Worm (Caenorhabditis elegans) whole organism, late embryonic: ENCODE measurements around the gene mnk-1.

Source experiments
- C08G9.2 ChIP-seq: sonication (generic microtip); optimal IDR thresholded peaks from 2 replicates; lab custom pipeline; 2016; ENCODE audit warnings: mild to moderate bottlenecking, missing genetic modification characterization, moderate library complexity, missing compliant biosample characterization
- F13H6.1 ChIP-seq: sonication (generic microtip); optimal IDR thresholded peaks from 2 replicates; lab custom pipeline; 2016; ENCODE audit warnings: missing genetic modification characterization, missing compliant biosample characterization
- K02D7.2 ChIP-seq: sonication (generic microtip); optimal IDR thresholded peaks from 2 replicates; lab custom pipeline; 2017; ENCODE audit warnings: mild to moderate bottlenecking, missing genetic modification characterization, missing compliant biosample characterization
- K09A11.1 ChIP-seq: sonication (generic microtip); optimal IDR thresholded peaks from 2 replicates; lab custom pipeline; 2017; ENCODE audit warnings: antibody characterized with exemption, mild to moderate bottlenecking, missing genetic modification characterization, missing compliant biosample characterization; ENCODE audit not compliant: insufficient read depth
- Y22D7AL.16 ChIP-seq: sonication (generic microtip); optimal IDR thresholded peaks from 2 replicates; lab custom pipeline; 2016; ENCODE audit warnings: missing genetic modification characterization, missing compliant biosample characterization
- ahr-1 ChIP-seq: sonication (generic microtip); optimal IDR thresholded peaks from 2 replicates; lab custom pipeline; 2016; ENCODE audit warnings: missing genetic modification characterization, missing compliant biosample characterization
- ama-1 ChIP-seq: fragments of 150-350 bp; optimal IDR thresholded peaks from 2 replicates; lab custom pipeline; 2014
- ceh-18 ChIP-seq: sonication (generic microtip); optimal IDR thresholded peaks from 2 replicates; lab custom pipeline; 2016; ENCODE audit warnings: missing genetic modification characterization, missing compliant biosample characterization
- ceh-19 ChIP-seq: fragments of 200-800 bp; sonication (Bioruptor generic); optimal IDR thresholded peaks from 2 replicates; lab custom pipeline; 2018; ENCODE audit warnings: mild to moderate bottlenecking, missing genetic modification characterization, missing compliant biosample characterization
- ceh-2 ChIP-seq: sonication (generic microtip); optimal IDR thresholded peaks from 2 replicates; lab custom pipeline; 2016; ENCODE audit warnings: missing genotype, missing genetic modification characterization, missing compliant biosample characterization
- ceh-30 ChIP-seq: fragments of 150-350 bp; optimal IDR thresholded peaks from 2 replicates; lab custom pipeline; 2014; ENCODE audit warnings: missing biosample characterization, missing genetic modification characterization
- ceh-31 ChIP-seq: sonication (generic microtip); optimal IDR thresholded peaks from 2 replicates; lab custom pipeline; 2016; ENCODE audit warnings: missing genetic modification characterization, missing compliant biosample characterization
- ceh-48 ChIP-seq: sonication (generic microtip); optimal IDR thresholded peaks from 2 replicates; lab custom pipeline; 2016; ENCODE audit warnings: missing genetic modification characterization, inconsistent platforms, missing compliant biosample characterization
- ceh-9 ChIP-seq: sonication (generic microtip); optimal IDR thresholded peaks from 2 replicates; lab custom pipeline; 2016; ENCODE audit warnings: mild to moderate bottlenecking, missing genetic modification characterization, inconsistent platforms, missing compliant biosample characterization
- dmd-4 ChIP-seq: sonication (generic microtip); optimal IDR thresholded peaks from 2 replicates; lab custom pipeline; 2016; ENCODE audit warnings: borderline replicate concordance, missing genetic modification characterization, missing compliant biosample characterization
- elt-4 ChIP-seq: sonication (generic microtip); optimal IDR thresholded peaks from 2 replicates; lab custom pipeline; 2016; ENCODE audit warnings: missing genetic modification characterization, missing compliant biosample characterization
- eyg-1 ChIP-seq: sonication (generic microtip); optimal IDR thresholded peaks from 2 replicates; lab custom pipeline; 2016; ENCODE audit warnings: missing genotype, missing genetic modification characterization, missing compliant biosample characterization
- fax-1 ChIP-seq: sonication (generic microtip); optimal IDR thresholded peaks from 2 replicates; lab custom pipeline; 2016; ENCODE audit warnings: missing genotype, missing genetic modification characterization, missing compliant biosample characterization
- fkh-10 ChIP-seq: fragments of 150-350 bp; optimal IDR thresholded peaks from 2 replicates; lab custom pipeline; 2014; ENCODE audit warnings: missing biosample characterization, missing genetic modification reagents, missing genetic modification characterization
- gmeb-2 ChIP-seq: sonication (generic microtip); optimal IDR thresholded peaks from 2 replicates; lab custom pipeline; 2016; ENCODE audit warnings: missing genetic modification characterization, inconsistent platforms, missing compliant biosample characterization
- hlh-15 ChIP-seq: sonication (generic microtip); optimal IDR thresholded peaks from 2 replicates; lab custom pipeline; 2016; ENCODE audit warnings: missing genetic modification characterization, missing compliant biosample characterization
- hlh-30 ChIP-seq: sonication (generic microtip); optimal IDR thresholded peaks from 2 replicates; lab custom pipeline; 2017; ENCODE audit warnings: antibody characterized with exemption, missing genetic modification characterization, missing compliant biosample characterization; ENCODE audit not compliant: insufficient read depth
- lim-6 ChIP-seq: sonication (generic microtip); optimal IDR thresholded peaks from 2 replicates; lab custom pipeline; 2016; ENCODE audit warnings: missing genetic modification characterization, missing compliant biosample characterization
- madf-2 ChIP-seq: sonication (generic microtip); optimal IDR thresholded peaks from 2 replicates; lab custom pipeline; 2017; ENCODE audit warnings: missing genetic modification characterization, missing compliant biosample characterization
- nfya-1 ChIP-seq: sonication (generic microtip); optimal IDR thresholded peaks from 2 replicates; lab custom pipeline; 2017; ENCODE audit warnings: missing genetic modification characterization, mild to moderate bottlenecking, missing compliant biosample characterization, antibody characterized with exemption, moderate library complexity
- nhr-11 ChIP-seq: fragments of 150-350 bp; optimal IDR thresholded peaks from 2 replicates; lab custom pipeline; 2014; ENCODE audit warnings: missing biosample characterization, missing genetic modification characterization
- npax-4 ChIP-seq: sonication (generic microtip); optimal IDR thresholded peaks from 2 replicates; lab custom pipeline; 2016; ENCODE audit warnings: missing genetic modification characterization, missing compliant biosample characterization
- odd-2 ChIP-seq: sonication (generic microtip); optimal IDR thresholded peaks from 2 replicates; lab custom pipeline; 2017; ENCODE audit warnings: antibody characterized with exemption, mild to moderate bottlenecking, missing genetic modification characterization, missing compliant biosample characterization
- pag-3 ChIP-seq: sonication (generic microtip); optimal IDR thresholded peaks from 2 replicates; lab custom pipeline; 2016; ENCODE audit warnings: missing compliant biosample characterization, missing genetic modification characterization, borderline replicate concordance
- pat-9 ChIP-seq: fragments of 200-800 bp; sonication (Bioruptor generic); optimal IDR thresholded peaks from 2 replicates; lab custom pipeline; 2018; ENCODE audit warnings: mild to moderate bottlenecking, missing genetic modification characterization, moderate library complexity, missing compliant biosample characterization
- pha-2 ChIP-seq: sonication (generic microtip); optimal IDR thresholded peaks from 2 replicates; lab custom pipeline; 2017; ENCODE audit warnings: mild to moderate bottlenecking, missing genetic modification characterization, missing compliant biosample characterization
- pha-4 ChIP-seq: fragments of 150-350 bp; optimal IDR thresholded peaks from 2 replicates; lab custom pipeline; 2018; ENCODE audit warnings: missing biosample characterization, missing genetic modification reagents, missing genetic modification characterization
- sdc-2 ChIP-seq: sonication (generic microtip); optimal IDR thresholded peaks from 2 replicates; lab custom pipeline; 2016; ENCODE audit warnings: missing genotype, missing genetic modification characterization, missing compliant biosample characterization
- sox-2 ChIP-seq: fragments of 200-800 bp; sonication (Bioruptor generic); IDR thresholded peaks from 2 replicates; pipeline ENCODE4 v1.3.6; 2022; ENCODE audit warnings: missing genetic modification reagents, missing genetic modification characterization, missing compliant biosample characterization
- sox-4 ChIP-seq: sonication (generic microtip); optimal IDR thresholded peaks from 2 replicates; lab custom pipeline; 2017; ENCODE audit warnings: mild to moderate bottlenecking, missing genetic modification characterization, inconsistent platforms, missing compliant biosample characterization
- syd-9 ChIP-seq: sonication (generic microtip); optimal IDR thresholded peaks from 2 replicates; lab custom pipeline; 2016; ENCODE audit warnings: mild to moderate bottlenecking, missing genetic modification characterization, moderate library complexity, missing compliant biosample characterization
- tbx-7 ChIP-seq: sonication (generic microtip); optimal IDR thresholded peaks from 2 replicates; lab custom pipeline; 2016; ENCODE audit warnings: missing genotype, missing genetic modification characterization, missing compliant biosample characterization
- unc-3 ChIP-seq, 2 experiments: fragments of 200-800 bp in 1 of 2; sonication (Bioruptor generic) in 1 of 2; sonication (generic microtip) in 1 of 2; conservative IDR thresholded peaks in 1 of 2; optimal IDR thresholded peaks in 1 of 2; 2 replicates each; pipeline versions ENCODE4 v1.3.6 to Lab custom; 2016 to 2022; ENCODE audit warnings: missing compliant biosample characterization in 2 of 2, missing genetic modification characterization in 2 of 2, missing genetic modification reagents in 1 of 2
- unc-42 ChIP-seq: sonication (generic microtip); optimal IDR thresholded peaks from 2 replicates; lab custom pipeline; 2016; ENCODE audit warnings: missing genotype, missing genetic modification characterization, missing compliant biosample characterization
- unc-55 ChIP-seq: sonication (generic microtip); optimal IDR thresholded peaks from 2 replicates; lab custom pipeline; 2017; ENCODE audit warnings: missing biosample characterization, missing genetic modification reagents, missing genetic modification characterization
- unc-86 ChIP-seq: sonication (generic microtip); optimal IDR thresholded peaks from 2 replicates; lab custom pipeline; 2016; ENCODE audit warnings: missing genetic modification characterization, missing compliant biosample characterization
- ztf-16 ChIP-seq: sonication (generic microtip); optimal IDR thresholded peaks from 2 replicates; lab custom pipeline; 2017; ENCODE audit warnings: missing genetic modification characterization, missing compliant biosample characterization

mnk-1 gene

ce11 chrII:10554972-10555371, at the start of gene mnk-1:
mnk-1 (minus strand) TSS chrII:10555044.
- TF ChIP-seq ceh-19 (GFP tag; lab: Kevin White, UChicago) (no peak), hlh-30 (tag; lab: Kevin White, UChicago) (no peak), fkh-10 (no peak), K09A11.1 (tag; lab: Kevin White, UChicago) (no peak), pat-9 (tag; lab: Kevin White, UChicago) (no peak), madf-2 (tag; lab: Kevin White, UChicago) (no peak), ceh-30 (tag; lab: Kevin White, UChicago) (no peak), fax-1 (tag; lab: Kevin White, UChicago) (no peak), pha-2 (no peak), nfya-1 (no peak), eyg-1 (tag; lab: Kevin White, UChicago) (no peak), K02D7.2 (tag; lab: Kevin White, UChicago) (no peak), pha-4 (tag; lab: Kevin White, UChicago) (no peak), ceh-18 (tag; lab: Kevin White, UChicago) (no peak), dmd-4 (no peak)

ce11 chrII:10603560-10603959, 48.7 kb upstream of the mnk-1 start:
- TF ChIP-seq nfya-1 (peak; percentile 63), npax-4 (tag; lab: Kevin White, UChicago) (no peak)

ce11 chrII:10602184-10602583, 47.3 kb upstream of the mnk-1 start, which contains the start of gene srv-2:
srv-2 (minus strand) TSS chrII:10602284.
- TF ChIP-seq ceh-9 (no peak), ceh-19 (GFP tag; lab: Kevin White, UChicago) (no peak), elt-4 (tag; lab: Kevin White, UChicago) (no peak), fax-1 (tag; lab: Kevin White, UChicago) (no peak), unc-42 (tag; lab: Kevin White, UChicago) (no peak), F13H6.1 (tag; lab: Kevin White, UChicago) (no peak), ceh-31 (no peak), lim-6 (no peak), C08G9.2 (tag; lab: Kevin White, UChicago) (no peak), K02D7.2 (tag; lab: Kevin White, UChicago) (no peak), nhr-11 (tag; lab: Kevin White, UChicago) (no peak), ztf-16 (tag; lab: Kevin White, UChicago) (no peak), pat-9 (tag; lab: Kevin White, UChicago) (no peak), sdc-2 (tag; lab: Kevin White, UChicago) (no peak), sox-2 (GFP tag; lab: Robert Waterston, UW) (no peak), ama-1 (lab: Kevin White, UChicago) (no peak), ahr-1 (tag; lab: Kevin White, UChicago) (no peak), Y22D7AL.16 (tag; lab: Kevin White, UChicago) (no peak), hlh-15 (tag; lab: Kevin White, UChicago) (no peak)
- TF ChIP-seq, all 69 proteins: peak for 0

DNA sequence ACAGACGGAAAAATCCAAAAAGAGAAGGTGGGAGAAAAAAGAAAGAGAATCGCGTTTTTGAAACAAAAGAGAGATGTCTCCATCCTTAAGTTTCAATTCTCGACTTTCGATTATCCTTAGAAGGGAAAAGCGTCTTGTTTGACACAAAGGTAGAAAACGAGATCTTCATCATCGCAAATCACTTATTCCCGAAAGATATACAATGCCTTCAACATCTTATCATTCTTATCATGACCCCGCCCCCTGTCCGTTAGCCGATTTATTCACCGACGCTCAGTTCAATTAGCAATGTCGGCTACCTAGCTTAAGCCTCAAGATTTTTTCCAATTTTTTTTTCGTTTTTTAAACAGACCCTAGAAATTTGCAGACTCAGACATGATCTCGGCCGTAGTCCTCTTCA, 44.1 kb upstream of the mnk-1 start, which contains the start of gene C14A4.9:
Gene C14A4.9, plus strand, starts transcription at position 368 of the 400 bp plus-strand sequence.
- TF ChIP-seq unc-55 (GFP tag; lab: Kevin White, UChicago) (no peak), sox-4 (tag; lab: Kevin White, UChicago) (no peak), gmeb-2 (no peak), tbx-7 (tag; lab: Kevin White, UChicago) (no peak), unc-86 (no peak), odd-2 (tag; lab: Kevin White, UChicago) (no peak), ceh-48 (tag; lab: Kevin White, UChicago) (no peak), madf-2 (tag; lab: Kevin White, UChicago) (no peak), unc-3 (GFP tag; conservative IDR thresholded peaks at IDR 0.05; lab: Robert Waterston, UW) (no peak), unc-3 (tag; optimal IDR thresholded peaks at IDR 0.05; lab: Kevin White, UChicago) (no peak), K02D7.2 (tag; lab: Kevin White, UChicago) (no peak), ceh-2 (tag; lab: Kevin White, UChicago) (no peak), hlh-15 (tag; lab: Kevin White, UChicago) (no peak), pag-3 (tag; lab: Kevin White, UChicago) (no peak), syd-9 (tag; lab: Kevin White, UChicago) (no peak)
